Fruit fly (Drosophila melanogaster) whole organism, embryonic: ENCODE results near the gene wdb.

Experiments
- Adf1 ChIP-seq: fragments of 200-800 bp; sonication (Bioruptor generic); IDR thresholded peaks from 2 replicates; pipeline ENCODE4 v1.3.6; 2022; ENCODE audit warnings: missing biosample characterization, missing genetic modification characterization
- Awh ChIP-seq: fragments of 200-800 bp; sonication (Bioruptor generic); IDR thresholded peaks from 2 replicates; pipeline ENCODE4, ENCODE4 v1.3.6; 2022; ENCODE audit warnings: missing biosample characterization, missing genetic modification characterization
- Bgb ChIP-seq: fragments of 200-800 bp; sonication (Bioruptor generic); IDR thresholded peaks from 2 replicates; pipeline ENCODE4 v1.3.6; 2022; ENCODE audit warnings: missing biosample characterization, missing genetic modification characterization; ENCODE audit not compliant: partially characterized antibody
- CG10959 ChIP-seq: fragments of 200-800 bp; sonication (Bioruptor generic); IDR thresholded peaks from 2 replicates; pipeline ENCODE4 v1.3.6; 2022; ENCODE audit warnings: missing biosample characterization, missing genetic modification characterization
- CG10979 ChIP-seq: fragments of 200-800 bp; sonication (Bioruptor generic); optimal IDR thresholded peaks from 2 replicates; lab custom pipeline; 2018; ENCODE audit warnings: missing biosample characterization, mild to moderate bottlenecking, missing genetic modification characterization, moderate library complexity
- CG12391 ChIP-seq: fragments of 200-800 bp; sonication (Bioruptor generic); optimal IDR thresholded peaks from 3 replicates; lab custom pipeline; 2018; ENCODE audit warnings: missing biosample characterization, mild to moderate bottlenecking, missing genetic modification characterization, moderate library complexity
- CG16813 ChIP-seq: fragments of 200-800 bp; sonication (Bioruptor generic); IDR thresholded peaks from 3 replicates; pipeline ENCODE4 v1.3.6; 2022; ENCODE audit warnings: missing biosample characterization, missing genetic modification characterization; ENCODE audit not compliant: partially characterized antibody
- CG2120 ChIP-seq: fragments of 200-800 bp; sonication (Bioruptor generic); optimal IDR thresholded peaks from 3 replicates; lab custom pipeline; 2016; ENCODE audit warnings: missing biosample characterization, missing genetic modification characterization
- CG2712 ChIP-seq: fragments of 200-800 bp; optimal IDR thresholded peaks from 3 replicates; lab custom pipeline; 2019; ENCODE audit warnings: missing biosample characterization, mild to moderate bottlenecking, missing genetic modification characterization, moderate library complexity
- CG3065 ChIP-seq: fragments of 200-800 bp; sonication (Bioruptor generic); optimal IDR thresholded peaks from 2 replicates; lab custom pipeline; 2016; ENCODE audit warnings: missing biosample characterization, missing genetic modification characterization
- CG42726 ChIP-seq: fragments of 200-800 bp; sonication (Bioruptor generic); IDR thresholded peaks from 2 replicates; pipeline ENCODE4 v1.3.6; 2022; ENCODE audit warnings: missing biosample characterization, missing genetic modification characterization; ENCODE audit not compliant: partially characterized antibody
- CG5180 ChIP-seq: fragments of 200-800 bp; sonication (Bioruptor generic); optimal IDR thresholded peaks from 3 replicates; lab custom pipeline; 2017; ENCODE audit warnings: missing biosample characterization, missing genetic modification characterization, mild to moderate bottlenecking, moderate library complexity, missing genetic modification reagents
- CG7839 ChIP-seq: fragments of 200-800 bp; sonication (Bioruptor generic); optimal IDR thresholded peaks from 3 replicates; lab custom pipeline; 2018; ENCODE audit warnings: missing biosample characterization, mild to moderate bottlenecking, missing genetic modification characterization, moderate library complexity
- CG9876 ChIP-seq: fragments of 200-800 bp; sonication (Bioruptor generic); optimal IDR thresholded peaks from 2 replicates; lab custom pipeline; 2016; ENCODE audit warnings: missing biosample characterization, missing genetic modification characterization
- Dll ChIP-seq: fragments of 200-800 bp; sonication (Bioruptor generic); IDR thresholded peaks from 4 replicates; pipeline ENCODE4 v1.3.6; 2022; ENCODE audit warnings: missing biosample characterization, missing genetic modification characterization; ENCODE audit not compliant: partially characterized antibody
- Drgx ChIP-seq: fragments of 200-800 bp; sonication (Bioruptor generic); IDR thresholded peaks from 2 replicates; pipeline ENCODE4 v1.3.6; 2022; ENCODE audit warnings: missing biosample characterization, missing genetic modification characterization
- Eip74EF ChIP-seq, 2 experiments: fragments of 200-800 bp in 1 of 2; fragments of >200 bp in 1 of 2; sonication (Bioruptor generic) in 1 of 2; optimal IDR thresholded peaks; 2 replicates each; lab custom pipeline; 2017 to 2019; ENCODE audit warnings: missing biosample characterization in 2 of 2, missing genetic modification characterization in 2 of 2, mild to moderate bottlenecking in 1 of 2, moderate library complexity in 1 of 2
- Hand ChIP-seq: fragments of 200-800 bp; sonication (Bioruptor generic); optimal IDR thresholded peaks from 2 replicates; lab custom pipeline; 2017; ENCODE audit warnings: mild to moderate bottlenecking, missing biosample characterization, missing genetic modification reagents, missing genetic modification characterization
- HmgZ ChIP-seq: fragments of 200-800 bp; sonication (Bioruptor generic); optimal IDR thresholded peaks from 2 replicates; lab custom pipeline; 2018; ENCODE audit warnings: missing biosample characterization, mild to moderate bottlenecking, missing genetic modification characterization
- Hr51 ChIP-seq, 2 experiments: fragments of 200-800 bp; sonication (Bioruptor generic); optimal IDR thresholded peaks; 2 replicates in 1 of 2; 3 replicates in 1 of 2; lab custom pipeline; 2016 to 2018; ENCODE audit warnings: missing biosample characterization in 2 of 2, missing genetic modification characterization in 2 of 2, mild to moderate bottlenecking in 1 of 2, moderate library complexity in 1 of 2
- Lhr ChIP-seq: fragments of 200-800 bp; sonication (Bioruptor generic); optimal IDR thresholded peaks from 3 replicates; lab custom pipeline; 2017; ENCODE audit warnings: mild to moderate bottlenecking, missing biosample characterization, missing genetic modification reagents, missing genetic modification characterization
- NC2β ChIP-seq: fragments of 200-800 bp; sonication (Bioruptor generic); optimal IDR thresholded peaks from 2 replicates; lab custom pipeline; 2016; ENCODE audit warnings: missing biosample characterization, missing genetic modification characterization
- PHDP ChIP-seq: fragments of 200-800 bp; sonication (Bioruptor generic); optimal IDR thresholded peaks from 3 replicates; lab custom pipeline; 2018; ENCODE audit warnings: missing biosample characterization, mild to moderate bottlenecking, missing genetic modification characterization, moderate library complexity
- Ptx1 ChIP-seq: fragments of 200-800 bp; sonication (Bioruptor generic); IDR thresholded peaks from 2 replicates; pipeline ENCODE4 v1.3.6; 2022; ENCODE audit warnings: missing biosample characterization, missing genetic modification characterization
- Rfx ChIP-seq: fragments of 200-800 bp; sonication (Bioruptor generic); IDR thresholded peaks from 2 replicates; pipeline ENCODE4 v1.3.6; 2022; ENCODE audit warnings: missing biosample characterization, missing genetic modification characterization
- Sox102F ChIP-seq: fragments of 200-800 bp; sonication (Bioruptor generic); optimal IDR thresholded peaks from 2 replicates; lab custom pipeline; 2018; ENCODE audit warnings: missing biosample characterization, mild to moderate bottlenecking, missing genetic modification characterization, moderate library complexity
- Ssrp ChIP-seq: fragments of 200-800 bp; sonication (Bioruptor generic); optimal IDR thresholded peaks from 2 replicates; lab custom pipeline; 2018; ENCODE audit warnings: missing biosample characterization, mild to moderate bottlenecking, missing genetic modification characterization, moderate library complexity
- Usf ChIP-seq: fragments of 200-800 bp; sonication (Bioruptor generic); optimal IDR thresholded peaks from 2 replicates; lab custom pipeline; 2017; ENCODE audit warnings: missing genotype, missing biosample characterization, missing genetic modification characterization
- al ChIP-seq: fragments of 200-800 bp; sonication (Bioruptor generic); IDR thresholded peaks from 2 replicates; pipeline ENCODE4 v1.3.6; 2022; ENCODE audit warnings: missing biosample characterization, missing genetic modification characterization
- bigmax ChIP-seq: fragments of 200-800 bp; sonication (Bioruptor generic); optimal IDR thresholded peaks from 2 replicates; lab custom pipeline; 2018; ENCODE audit warnings: missing biosample characterization, mild to moderate bottlenecking, missing genetic modification characterization
- br ChIP-seq: fragments of >200 bp; optimal IDR thresholded peaks from 2 replicates; lab custom pipeline; 2017
- da ChIP-seq: fragments of 200-800 bp; sonication (Bioruptor generic); optimal IDR thresholded peaks from 2 replicates; lab custom pipeline; 2016; ENCODE audit warnings: missing biosample characterization, missing genetic modification characterization
- exex ChIP-seq: fragments of 200-800 bp; sonication (Bioruptor generic); optimal IDR thresholded peaks from 4 replicates; lab custom pipeline; 2018; ENCODE audit warnings: missing biosample characterization, mild to moderate bottlenecking, missing genetic modification characterization, moderate library complexity
- fru ChIP-seq: fragments of >200 bp; optimal IDR thresholded peaks from 2 replicates; lab custom pipeline; 2017
- gce ChIP-seq: fragments of 200-800 bp; sonication (Bioruptor generic); IDR thresholded peaks from 3 replicates; pipeline ENCODE4 v1.3.6; 2022; ENCODE audit warnings: missing biosample characterization, missing genetic modification characterization
- gcm2 ChIP-seq: fragments of 200-800 bp; sonication (Bioruptor generic); optimal IDR thresholded peaks from 2 replicates; lab custom pipeline; 2016; ENCODE audit warnings: missing biosample characterization, missing genetic modification characterization
- insv ChIP-seq, 2 experiments: fragments of 200-800 bp; sonication (Bioruptor generic); optimal IDR thresholded peaks; 3 replicates each; lab custom pipeline; 2016 to 2018; ENCODE audit warnings: missing biosample characterization in 2 of 2, missing genetic modification characterization in 2 of 2
- lov ChIP-seq, 2 experiments: fragments of 200-800 bp in 1 of 2; fragments of >200 bp in 1 of 2; sonication (Bioruptor generic) in 1 of 2; IDR thresholded peaks in 1 of 2; optimal IDR thresholded peaks in 1 of 2; 2 replicates in 1 of 2; 3 replicates in 1 of 2; pipeline versions ENCODE4 v1.3.6 to Lab custom; 2017 to 2022; ENCODE audit warnings: missing biosample characterization in 1 of 2, missing genetic modification characterization in 1 of 2
- odd ChIP-seq: fragments of 200-800 bp; sonication (Bioruptor generic); optimal IDR thresholded peaks from 2 replicates; lab custom pipeline; 2017; ENCODE audit warnings: missing biosample characterization, mild to moderate bottlenecking, missing genetic modification characterization
- pb ChIP-seq: fragments of 200-800 bp; sonication (Bioruptor generic); optimal IDR thresholded peaks from 3 replicates; lab custom pipeline; 2016; ENCODE audit warnings: missing biosample characterization, missing genetic modification characterization
- pho ChIP-seq: fragments of 200-800 bp; sonication (Bioruptor generic); optimal IDR thresholded peaks from 2 replicates; lab custom pipeline; 2016; ENCODE audit warnings: missing biosample characterization, missing genetic modification characterization
- pita ChIP-seq: fragments of 200-800 bp; sonication (Bioruptor generic); optimal IDR thresholded peaks from 2 replicates; lab custom pipeline; 2017; ENCODE audit warnings: missing biosample characterization, mild to moderate bottlenecking, missing genetic modification characterization
- sens ChIP-seq: fragments of 200-800 bp; sonication (Bioruptor generic); peaks from one replicate; lab custom pipeline; 2016; ENCODE audit warnings: missing biosample characterization, missing genetic modification characterization
- so ChIP-seq: fragments of 200-800 bp; sonication (Bioruptor generic); IDR thresholded peaks from 3 replicates; pipeline ENCODE4 v1.3.6; 2022; ENCODE audit warnings: missing biosample characterization, missing genetic modification characterization
- stwl ChIP-seq: fragments of 200-800 bp; sonication (Bioruptor generic); optimal IDR thresholded peaks from 3 replicates; lab custom pipeline; 2018; ENCODE audit warnings: missing biosample characterization, mild to moderate bottlenecking, missing genetic modification characterization, moderate library complexity
- tll ChIP-seq, 2 experiments: fragments of 200-800 bp in 1 of 2; fragments of >200 bp in 1 of 2; sonication (Bioruptor generic) in 1 of 2; optimal IDR thresholded peaks; 2 replicates each; lab custom pipeline; 2017 to 2019; ENCODE audit warnings: missing biosample characterization in 2 of 2, missing genetic modification characterization in 2 of 2, mild to moderate bottlenecking in 1 of 2, moderate library complexity in 1 of 2
- trh ChIP-seq: fragments of 200-800 bp; sonication (Bioruptor generic); optimal IDR thresholded peaks from 2 replicates; lab custom pipeline; 2016; ENCODE audit warnings: missing biosample characterization, missing genetic modification characterization
- vnd ChIP-seq: fragments of 200-800 bp; sonication (Bioruptor generic); IDR thresholded peaks from 3 replicates; pipeline ENCODE4 v1.3.6; 2022; ENCODE audit warnings: missing biosample characterization, missing genetic modification characterization; ENCODE audit not compliant: partially characterized antibody
- zen ChIP-seq: fragments of 200-800 bp; sonication (Bioruptor generic); optimal IDR thresholded peaks from 3 replicates; lab custom pipeline; 2018; ENCODE audit warnings: missing biosample characterization, mild to moderate bottlenecking, missing genetic modification characterization, moderate library complexity

Gene wdb

DNA sequence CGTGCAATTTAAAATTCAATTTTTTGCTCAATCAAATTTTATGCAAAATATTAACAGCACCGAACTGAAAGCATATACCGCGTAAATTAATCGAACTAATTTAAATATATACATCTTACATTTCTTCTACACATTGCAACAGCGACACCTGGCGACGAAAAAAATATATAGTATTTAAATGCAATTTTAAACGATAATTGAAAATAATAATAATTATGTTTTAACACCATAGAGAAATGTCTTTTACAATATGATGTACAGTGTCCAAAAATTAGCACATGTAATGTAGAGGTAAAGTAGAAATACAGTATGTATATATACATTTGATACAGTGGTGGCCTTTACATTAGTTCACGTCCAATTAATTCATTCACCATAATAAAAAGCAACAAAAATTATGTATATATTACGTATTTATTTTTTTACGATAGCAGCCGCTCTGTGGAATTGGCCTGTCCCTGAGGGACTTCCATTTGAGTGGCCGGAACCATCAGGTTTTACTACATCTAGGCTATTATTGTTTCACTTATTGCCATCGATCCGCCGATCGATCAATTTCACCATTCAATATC lies 34.6 kb downstream of the wdb start (continued):
- TF ChIP-seq Usf (GFP tag; lab: Kevin White, UChicago) (no peak), lov (optimal IDR thresholded peaks at IDR 0.05; lab: Kevin White, UChicago) (no peak), lov (GFP tag; IDR thresholded peaks at IDR 0.05; lab: Robert Waterston, UW) (no peak), odd (GFP tag; lab: Kevin White, UChicago) (no peak), PHDP (tag; lab: Kevin White, UChicago) (no peak), CG12391 (tag; lab: Kevin White, UChicago) (peak; percentile 31), Eip74EF (GFP tag; optimal IDR thresholded peaks at IDR 0.05; lab: Kevin White, UChicago) (no peak), vnd (peak; percentile 51; the same call in 1 of the 3 replicates), tll (GFP tag; optimal IDR thresholded peaks at IDR 0.05; lab: Kevin White, UChicago) (no peak), zen (tag; lab: Kevin White, UChicago) (peak; percentile 24), CG10959 (GFP tag; lab: Robert Waterston, UW) (no peak), HmgZ (tag; lab: Kevin White, UChicago) (no peak), Sox102F (GFP tag; lab: Kevin White, UChicago) (peak; percentile 3), stwl (peak; percentile 56), Hr51 (GFP tag; optimal IDR thresholded peaks at IDR 0.05; lab: Kevin White, UChicago) (no peak), Drgx (no peak), Bgb (GFP tag; lab: Robert Waterston, UW) (peak; percentile 77), CG7839 (tag; lab: Kevin White, UChicago) (no peak), Awh (GFP tag; lab: Robert Waterston, UW) (no peak), insv (GFP tag; optimal IDR thresholded peaks at IDR 0.05; lab: Kevin White, UChicago) (no peak), sens (GFP tag; lab: Kevin White, UChicago) (peak; percentile 58), da (GFP tag; lab: Kevin White, UChicago) (no peak), fru (lab: Kevin White, UChicago) (no peak), br (no peak), CG9876 (GFP tag; lab: Kevin White, UChicago) (no peak), CG16813 (GFP tag; lab: Robert Waterston, UW) (peak; percentile 72), NC2β (GFP tag; lab: Kevin White, UChicago) (no peak), Rfx (peak; percentile 23; the same call in 1 of the 2 replicates), CG10979 (tag; lab: Kevin White, UChicago) (no peak), trh (GFP tag; lab: Kevin White, UChicago) (no peak), Dll (no peak), Lhr (GFP tag; lab: Kevin White, UChicago) (no peak), Ssrp (tag; lab: Kevin White, UChicago) (peak; percentile 9), Hand (GFP tag; lab: Kevin White, UChicago) (no peak), gcm2 (no peak), pita (GFP tag; lab: Kevin White, UChicago) (peak; percentile 22), CG2120 (GFP tag; lab: Kevin White, UChicago) (no peak), pb (GFP tag; lab: Kevin White, UChicago) (no peak), so (GFP tag; lab: Robert Waterston, UW) (0 out of 3 replicates have a peak, but pooled peaks have one; percentile 25), gce (no peak), Ptx1 (GFP tag; lab: Robert Waterston, UW) (peak; percentile 40; the same call in 1 of the 2 replicates), CG42726 (0 out of 2 replicates have a peak, but pooled peaks have one; percentile 40), exex (tag; lab: Kevin White, UChicago) (no peak), CG2712 (peak; percentile 58), bigmax (GFP tag; lab: Kevin White, UChicago) (no peak), CG5180 (GFP tag; lab: Kevin White, UChicago) (no peak), Adf1 (GFP tag; lab: Robert Waterston, UW) (no peak), pho (GFP tag; lab: Kevin White, UChicago) (no peak), CG3065 (GFP tag; lab: Kevin White, UChicago) (no peak), al (no peak)
